Worm (Caenorhabditis elegans) whole organism, young adult: ENCODE measurements around the gene C44B11.6.

ENCODE experiments used
- Y53F4B.3 ChIP-seq: fragments of 200-800 bp; sonication (Bioruptor generic); IDR thresholded peaks from 2 replicates; pipeline ENCODE4 v1.3.6; 2022; ENCODE audit warnings: missing genetic modification reagents, missing genetic modification characterization, missing compliant biosample characterization
- Y53G8AR.9 ChIP-seq: fragments of 200-800 bp; sonication (Bioruptor generic); conservative IDR thresholded peaks from 2 replicates; pipeline ENCODE4 v1.3.6; 2022; ENCODE audit warnings: missing genetic modification reagents, missing genetic modification characterization, missing compliant biosample characterization
- Y79H2A.3 ChIP-seq: fragments of 200-800 bp; sonication (Bioruptor generic); conservative IDR thresholded peaks from 2 replicates; pipeline ENCODE4 v1.3.6; 2022; ENCODE audit warnings: missing genetic modification reagents, missing genetic modification characterization, missing compliant biosample characterization
- ama-1 ChIP-seq, 3 experiments: fragments of 150-350 bp in 1 of 3; sonication (generic microtip) in 2 of 3; optimal IDR thresholded peaks; 2 replicates each; lab custom pipeline; 2014 to 2018; ENCODE audit warnings: missing biosample characterization in 2 of 3, missing genetic modification characterization in 2 of 3, missing genetic modification reagents in 2 of 3
- athp-1 ChIP-seq: sonication (generic microtip); optimal IDR thresholded peaks from 2 replicates; lab custom pipeline; 2017; ENCODE audit warnings: mild to moderate bottlenecking, missing genetic modification characterization, missing compliant biosample characterization
- ccch-3 ChIP-seq: fragments of 200-800 bp; sonication (Bioruptor generic); optimal IDR thresholded peaks from 2 replicates; lab custom pipeline; 2018; ENCODE audit warnings: mild to moderate bottlenecking, missing genetic modification characterization, missing compliant biosample characterization
- egl-44 ChIP-seq: fragments of 200-800 bp; sonication (Bioruptor generic); IDR thresholded peaks from 2 replicates; pipeline ENCODE4 v1.3.6; 2022; ENCODE audit warnings: missing genetic modification reagents, missing genetic modification characterization, missing compliant biosample characterization
- nhr-27 ChIP-seq: fragments of 200-800 bp; sonication (Bioruptor generic); optimal IDR thresholded peaks from 2 replicates; lab custom pipeline; 2018; ENCODE audit warnings: mild to moderate bottlenecking, missing genetic modification characterization, moderate library complexity, missing compliant biosample characterization
- nhr-90 ChIP-seq: sonication (generic microtip); optimal IDR thresholded peaks from 2 replicates; lab custom pipeline; 2016; ENCODE audit warnings: missing genotype, mild to moderate bottlenecking, missing genetic modification characterization, missing compliant biosample characterization
- repo-1 ChIP-seq: sonication (generic microtip); optimal IDR thresholded peaks from 2 replicates; lab custom pipeline; 2017; ENCODE audit warnings: mild to moderate bottlenecking, missing genetic modification characterization, missing compliant biosample characterization

ce11 chrIII:3105212-3105611 is 47.7 kb upstream of the C44B11.6 start:
- TF ChIP-seq Y53G8AR.9 (GFP tag; lab: Robert Waterston, UW): no peak
- no peak for TF ChIP-seq ccch-3 (GFP tag; lab: Kevin White, UChicago)
- TF ChIP-seq nhr-27: no peak
- TF ChIP-seq egl-44 (GFP tag; lab: Robert Waterston, UW): no peak
- no peak for TF ChIP-seq athp-1
- no peak for TF ChIP-seq Y53F4B.3 (GFP tag; lab: Robert Waterston, UW)
- no peak for TF ChIP-seq nhr-90
- no peak for TF ChIP-seq Y79H2A.3 (GFP tag; lab: Robert Waterston, UW)
- no peak for TF ChIP-seq ama-1 (optimal IDR thresholded peaks at IDR 0.05; lab: Kevin White, UChicago)
- no peak for TF ChIP-seq ama-1 (GFP tag; optimal IDR thresholded peaks at IDR 0.05; lab: Kevin White, UChicago)
- TF ChIP-seq repo-1: no peak
